Worm (Caenorhabditis elegans): Measurements from ENCODE around the gene ldb-1.

DNA sequence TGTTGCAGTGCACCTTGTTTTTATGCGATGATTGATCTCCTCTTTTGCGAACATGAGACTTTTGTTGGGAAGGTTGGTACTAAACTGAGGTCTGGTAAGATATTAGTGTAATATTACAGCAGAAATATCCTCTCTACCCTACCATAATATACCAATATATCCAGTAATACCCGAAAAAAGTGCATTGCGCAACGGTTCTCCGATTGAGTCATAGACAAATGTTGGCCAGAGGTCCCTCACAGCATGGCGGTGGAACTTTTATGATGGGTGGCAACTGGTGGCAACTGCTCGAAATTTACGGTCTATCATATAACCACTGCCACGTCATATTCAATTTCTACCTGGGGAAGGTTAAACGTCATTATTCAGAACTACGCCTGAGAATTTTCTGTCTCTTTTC, 39.4 kb upstream of the ldb-1 start:
- no peak for TF ChIP-seq fkh-10 (GFP tag; optimal IDR thresholded peaks at IDR 0.05)
- no peak for TF ChIP-seq nhr-76 (tag; optimal IDR thresholded peaks at IDR 0.05)
- no peak for TF ChIP-seq nhr-237 (tag; optimal IDR thresholded peaks at IDR 0.05)
- TF ChIP-seq ceh-90 (tag; optimal IDR thresholded peaks at IDR 0.05), result no peak
- no peak for TF ChIP-seq elt-2 (tag; optimal IDR thresholded peaks at IDR 0.05)
- no peak for TF ChIP-seq dpl-1 (GFP tag; optimal IDR thresholded peaks at IDR 0.05)
- no peak for TF ChIP-seq tbx-2 (tag; optimal IDR thresholded peaks at IDR 0.05)
- TF ChIP-seq nhr-11 (tag; optimal IDR thresholded peaks at IDR 0.05), result no peak
- no peak for TF ChIP-seq lin-13 (GFP tag; optimal IDR thresholded peaks at IDR 0.05)
- TF ChIP-seq C16A3.4 (tag; optimal IDR thresholded peaks at IDR 0.05), result no peak
- no peak for TF ChIP-seq nhr-28 (tag; optimal IDR thresholded peaks at IDR 0.05)
- TF ChIP-seq mab-9 (GFP tag; IDR thresholded peaks at IDR 0.05), result no peak
